Fruit fly (Drosophila melanogaster): ENCODE results near the gene Sfp24Bb.
A peak's percentile ranks its signal among the peaks of the same experiment; 100 is the strongest.

Gene Sfp24Bb

DNA sequence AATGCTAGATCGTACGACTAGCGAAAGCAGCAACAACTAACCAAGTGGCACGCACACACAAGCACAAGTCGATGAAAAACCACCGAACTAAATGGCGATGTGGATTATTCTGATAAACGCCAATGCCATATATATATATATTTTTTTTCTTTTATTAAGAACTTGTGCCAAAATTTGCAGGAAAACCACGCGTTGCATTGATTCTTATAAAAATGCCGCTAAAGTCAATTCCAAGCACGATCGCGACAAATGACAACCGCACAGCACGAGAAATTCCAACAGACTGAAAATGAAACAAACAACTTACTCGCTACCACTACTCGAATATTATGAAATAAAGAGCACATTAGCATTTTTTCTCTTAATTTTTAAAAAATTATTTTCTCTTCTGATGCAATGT, 12.9 kb downstream of the Sfp24Bb start, which contains the start of gene for (continued):
- TF ChIP-seq CG2678 (tag; optimal IDR thresholded peaks at IDR 0.05) (peak; percentile 21), CG16779 (GFP tag; IDR thresholded peaks at IDR 0.05) (no peak), tio (GFP tag; optimal IDR thresholded peaks at IDR 0.05) (no peak), jing (GFP tag; optimal IDR thresholded peaks at IDR 0.05) (no peak), CG15073 (GFP tag; optimal IDR thresholded peaks at IDR 0.05) (no peak), CG32532 (GFP tag; IDR thresholded peaks at IDR 0.05) (peak; percentile 19; the same call in 1 of the 2 replicates), Dip3 (GFP tag; optimal IDR thresholded peaks at IDR 0.05) (no peak), emc (GFP tag; optimal IDR thresholded peaks at IDR 0.05) (no peak), CG13287 (GFP tag; IDR thresholded peaks at IDR 0.05; ENCODE audit: partially characterized antibody) (peak; percentile 9; the same call in 1 of the 2 replicates), CG2712 (tag; optimal IDR thresholded peaks at IDR 0.05) (no peak), CG2875 (GFP tag; optimal IDR thresholded peaks at IDR 0.05) (no peak), sens (GFP tag) (peak; percentile 20), Dip2 (GFP tag; IDR thresholded peaks at IDR 0.05) (no peak), D (optimal IDR thresholded peaks at IDR 0.05) (no peak), D (GFP tag; optimal IDR thresholded peaks at IDR 0.05) (no peak), sd (tag; optimal IDR thresholded peaks at IDR 0.05) (peak; percentile 47), pfk (GFP tag; optimal IDR thresholded peaks at IDR 0.05) (peak; percentile 76), CG3163 (GFP tag; optimal IDR thresholded peaks at IDR 0.05) (peak; percentile 64), sr (GFP tag; IDR thresholded peaks at IDR 0.05) (no peak), Doc3 (GFP tag; IDR thresholded peaks at IDR 0.05; ENCODE audit: partially characterized antibody) (no peak), CG7745 (tag; optimal IDR thresholded peaks at IDR 0.05) (no peak), ci (GFP tag; IDR thresholded peaks at IDR 0.05) (peak; percentile 17; the same call in 1 of the 3 replicates), Nf-YA (GFP tag; IDR thresholded peaks at IDR 0.05) (no peak), gce (GFP tag; IDR thresholded peaks at IDR 0.05) (no peak), HHEX (GFP tag; optimal IDR thresholded peaks at IDR 0.05) (no peak), CG12155 (GFP tag; optimal IDR thresholded peaks at IDR 0.05) (peak; percentile 93), Rfx (GFP tag; IDR thresholded peaks at IDR 0.05) (peak; percentile 15; the same call in 1 of the 2 replicates), CG15601 (tag; optimal IDR thresholded peaks at IDR 0.05) (peak; percentile 16), ind (GFP tag; optimal IDR thresholded peaks at IDR 0.05) (no peak), amos (GFP tag; IDR thresholded peaks at IDR 0.05; ENCODE audit: partially characterized antibody) (peak; percentile 9; the same call in 1 of the 2 replicates), CG10462 (GFP tag; optimal IDR thresholded peaks at IDR 0.05) (no peak), CG34422 (GFP tag; IDR thresholded peaks at IDR 0.05) (peak; percentile 40; the same call in 1 of the 3 replicates), CG3838 (GFP tag; optimal IDR thresholded peaks at IDR 0.05) (no peak), sim (GFP tag; IDR thresholded peaks at IDR 0.05) (no peak), CG31224 (GFP tag; IDR thresholded peaks at IDR 0.05) (no peak), tin (GFP tag; optimal IDR thresholded peaks at IDR 0.05) (no peak), Med (GFP tag) (peak; percentile 50)

DNA sequence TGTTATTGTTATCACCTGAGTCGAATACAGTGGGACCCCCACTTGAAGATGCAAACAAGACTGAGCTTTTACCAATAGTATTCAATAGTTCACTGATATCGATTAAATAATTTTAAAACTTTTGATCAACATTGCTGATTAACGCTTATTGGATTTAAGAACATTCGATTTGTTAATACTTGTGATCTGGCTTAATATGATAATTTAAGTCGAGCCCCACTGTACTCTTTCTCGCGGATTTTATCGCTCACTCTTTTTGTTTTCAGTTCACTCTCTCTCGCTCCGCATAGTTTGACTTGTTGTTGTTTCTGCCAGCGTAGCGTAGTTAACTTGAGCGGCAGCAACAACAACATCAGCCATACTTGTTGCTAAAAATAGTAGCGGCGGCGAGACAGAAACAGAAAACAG, 13.9 kb downstream of the Sfp24Bb start:
- peak; percentile 92 for TF ChIP-seq sim (GFP tag; IDR thresholded peaks at IDR 0.05)
- no peak for TF ChIP-seq D (optimal IDR thresholded peaks at IDR 0.05)
- TF ChIP-seq D (GFP tag; optimal IDR thresholded peaks at IDR 0.05): peak; percentile 98
- peak in 1 of 2 experiments; percentile 98 for TF ChIP-seq Eip74EF (GFP tag; optimal IDR thresholded peaks at IDR 0.05)
- peak; percentile 97 for TF ChIP-seq croc (GFP tag; conservative IDR thresholded peaks at IDR 0.05)
- peak; percentile 97 for TF ChIP-seq CG33557 (GFP tag; optimal IDR thresholded peaks at IDR 0.05)
- TF ChIP-seq CG1024 (GFP tag; IDR thresholded peaks at IDR 0.05): peak; percentile 94
- peak; percentile 98 for TF ChIP-seq CG4424 (GFP tag; optimal IDR thresholded peaks at IDR 0.05)
- TF ChIP-seq Meics (GFP tag; optimal IDR thresholded peaks at IDR 0.05): peak; percentile 98
- peak; percentile 94 for TF ChIP-seq Vsx1 (GFP tag; optimal IDR thresholded peaks at IDR 0.05)
- no peak for TF ChIP-seq Dfd (GFP tag; optimal IDR thresholded peaks at IDR 0.05)
- TF ChIP-seq CG8290 (GFP tag; optimal IDR thresholded peaks at IDR 0.05): peak; percentile 97
- TF ChIP-seq CG8290 (tag; optimal IDR thresholded peaks at IDR 0.05): peak; percentile 88 to 99
- peak; percentile 98 for TF ChIP-seq tin (GFP tag; optimal IDR thresholded peaks at IDR 0.05)
- peak; percentile 99 for TF ChIP-seq pho (GFP tag; optimal IDR thresholded peaks at IDR 0.05)
- peak; percentile 95 for TF ChIP-seq CG4282 (GFP tag; optimal IDR thresholded peaks at IDR 0.05)
- TF ChIP-seq CG31365 (tag; optimal IDR thresholded peaks at IDR 0.05): peak; percentile 93
- TF ChIP-seq ssp (GFP tag; IDR thresholded peaks at IDR 0.05): peak; percentile 89
- TF ChIP-seq Fer3 (tag; optimal IDR thresholded peaks at IDR 0.05): peak; percentile 98
- TF ChIP-seq Chrac-16 (GFP tag; optimal IDR thresholded peaks at IDR 0.05): peak; percentile 98

Measured in whole organism, embryonic.